Fruit fly (Drosophila melanogaster): ENCODE results near the gene dsd.
A peak's percentile ranks its signal among the peaks of the same experiment; 100 is the strongest.

dsd gene

DNA sequence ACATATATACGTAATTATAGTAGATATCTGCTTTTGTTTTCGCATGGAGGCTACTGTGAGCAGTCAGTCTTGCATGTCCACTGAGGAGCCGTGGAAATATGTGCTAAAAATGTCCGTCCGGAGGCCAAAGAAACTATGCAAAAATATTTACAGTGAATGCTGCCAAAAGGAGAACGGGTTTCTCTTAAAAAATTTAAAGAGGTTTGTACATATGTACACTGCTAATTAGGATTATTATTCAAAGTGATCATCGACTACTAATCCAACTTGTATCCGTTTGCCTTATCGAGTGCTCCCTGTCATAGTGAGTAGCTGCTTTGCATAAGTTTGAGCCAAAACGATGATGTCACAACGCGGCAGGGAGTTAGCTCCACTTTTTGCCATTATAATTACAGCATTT lies 50.2 kb downstream of the dsd start (continued):
- no peak for TF ChIP-seq Vsx2 (GFP tag; optimal IDR thresholded peaks at IDR 0.05; ENCODE audit: partially characterized antibody)
- peak; percentile 61 for TF ChIP-seq fru (GFP tag; optimal IDR thresholded peaks at IDR 0.05)
- no peak for TF ChIP-seq Jra (GFP tag; optimal IDR thresholded peaks at IDR 0.05)
- peak; percentile 66 for TF ChIP-seq HLH106 (tag; optimal IDR thresholded peaks at IDR 0.05)
- TF ChIP-seq Sp1 (GFP tag; optimal IDR thresholded peaks at IDR 0.05), result peak; percentile 24
- no peak for TF ChIP-seq dl (GFP tag; optimal IDR thresholded peaks at IDR 0.05; ENCODE audit: insufficient read depth in 1 of 2, partially characterized antibody in 2 of 2)
- TF ChIP-seq CG32264 (GFP tag; optimal IDR thresholded peaks at IDR 0.05), result no peak
- TF ChIP-seq Abd-B (GFP tag; optimal IDR thresholded peaks at IDR 0.05), result no peak
- TF ChIP-seq Dif (GFP tag; optimal IDR thresholded peaks at IDR 0.05; ENCODE audit: partially characterized antibody), result no peak
- TF ChIP-seq CrebA (GFP tag; optimal IDR thresholded peaks at IDR 0.05; ENCODE audit: borderline replicate concordance), result no peak
- TF ChIP-seq lola (GFP tag; optimal IDR thresholded peaks at IDR 0.05), result no peak
- TF ChIP-seq Hr78 (GFP tag; optimal IDR thresholded peaks at IDR 0.05), result no peak

DNA sequence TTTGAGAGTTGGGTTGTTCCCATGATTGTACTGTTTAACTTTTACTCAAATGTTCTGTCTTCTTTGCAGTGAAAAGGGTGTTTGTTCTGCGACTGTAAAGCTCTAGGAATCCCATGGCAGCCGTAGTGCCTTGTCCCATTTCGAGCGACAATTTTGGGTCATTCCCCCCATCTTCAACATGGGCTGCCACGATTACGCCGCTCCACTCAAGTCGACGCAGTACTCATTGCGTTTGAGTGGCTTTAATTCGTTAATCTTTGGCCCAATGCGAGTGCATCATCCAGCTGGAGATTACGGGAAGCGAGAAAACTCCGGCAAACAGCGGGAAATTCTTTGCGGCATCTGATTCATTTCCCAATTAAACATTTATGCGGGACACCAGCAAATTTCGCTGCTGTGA lies 50.7 kb downstream of the dsd start:
- TF ChIP-seq Rel (GFP tag; optimal IDR thresholded peaks at IDR 0.05) (no peak), Rel (tag; optimal IDR thresholded peaks at IDR 0.05) (peak; percentile 84), Vsx2 (GFP tag; optimal IDR thresholded peaks at IDR 0.05; ENCODE audit: partially characterized antibody) (no peak)

DNA sequence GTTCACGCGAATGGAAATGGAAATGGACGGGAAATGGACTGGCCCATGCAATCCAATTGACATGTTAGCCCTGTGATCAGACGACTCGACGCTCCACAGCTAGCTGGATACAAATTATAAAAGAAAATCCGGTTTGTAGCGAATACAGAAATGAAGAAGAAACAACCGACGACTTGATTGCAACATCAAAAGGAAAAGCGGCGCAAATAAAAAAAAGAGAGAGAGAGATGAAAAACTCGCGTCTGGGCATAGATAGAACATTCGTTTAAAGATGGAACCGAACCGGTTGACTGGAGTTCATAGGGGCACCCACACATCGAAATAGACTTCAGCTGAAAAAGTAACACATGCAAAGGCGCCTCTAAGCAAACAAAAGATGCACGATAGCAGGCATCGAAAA lies 51.3 kb downstream of the dsd start:
- no peak for TF ChIP-seq sage (GFP tag; optimal IDR thresholded peaks at IDR 0.05)
- TF ChIP-seq brk (GFP tag; optimal IDR thresholded peaks at IDR 0.05), result no peak
- TF ChIP-seq foxo (GFP tag; optimal IDR thresholded peaks at IDR 0.05), result no peak
- no peak for TF ChIP-seq dmrt93B (GFP tag; optimal IDR thresholded peaks at IDR 0.05)
- TF ChIP-seq tai (GFP tag; optimal IDR thresholded peaks at IDR 0.05), result no peak
- no peak for TF ChIP-seq rgr (GFP tag; optimal IDR thresholded peaks at IDR 0.05)
- no peak for TF ChIP-seq CrebA (GFP tag; optimal IDR thresholded peaks at IDR 0.05; ENCODE audit: borderline replicate concordance)
- TF ChIP-seq GATAd (GFP tag; optimal IDR thresholded peaks at IDR 0.05), result no peak
- no peak for TF ChIP-seq psq (GFP tag; optimal IDR thresholded peaks at IDR 0.05)
- TF ChIP-seq OdsH (GFP tag; optimal IDR thresholded peaks at IDR 0.05), result no peak
- no peak for TF ChIP-seq Hr78 (GFP tag; optimal IDR thresholded peaks at IDR 0.05)
- TF ChIP-seq woc (GFP tag; optimal IDR thresholded peaks at IDR 0.05), result no peak
- no peak for TF ChIP-seq lola (GFP tag; optimal IDR thresholded peaks at IDR 0.05)
- no peak for TF ChIP-seq Dfd (GFP tag; optimal IDR thresholded peaks at IDR 0.05)

DNA sequence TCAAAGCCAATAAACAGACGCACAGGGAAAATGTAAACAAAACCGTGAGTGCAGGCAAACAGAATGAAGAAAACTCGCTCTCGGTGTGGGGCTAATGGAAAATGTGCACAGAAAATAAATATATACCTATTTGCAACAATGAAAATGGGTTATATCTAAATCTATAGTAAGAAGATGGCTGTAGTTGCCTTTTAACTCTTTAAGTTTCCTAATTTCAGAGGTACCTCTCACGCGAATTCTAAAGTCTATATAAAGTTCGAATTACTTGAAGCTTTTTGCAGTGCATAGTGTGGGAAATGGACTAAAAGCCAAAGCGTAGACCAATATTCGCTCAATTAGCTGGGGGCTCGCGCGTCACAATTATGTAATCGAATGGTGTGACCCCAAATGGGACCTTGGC lies 52.2 kb downstream of the dsd start:
- no peak for TF ChIP-seq Abd-B (GFP tag; optimal IDR thresholded peaks at IDR 0.05)
- no peak for TF ChIP-seq Sp1 (GFP tag; optimal IDR thresholded peaks at IDR 0.05)
- TF ChIP-seq sv (GFP tag; optimal IDR thresholded peaks at IDR 0.05), result peak; percentile 26
- no peak for TF ChIP-seq N (GFP tag; optimal IDR thresholded peaks at IDR 0.05)
- peak; percentile 18 for TF ChIP-seq rgr (GFP tag; optimal IDR thresholded peaks at IDR 0.05)

DNA sequence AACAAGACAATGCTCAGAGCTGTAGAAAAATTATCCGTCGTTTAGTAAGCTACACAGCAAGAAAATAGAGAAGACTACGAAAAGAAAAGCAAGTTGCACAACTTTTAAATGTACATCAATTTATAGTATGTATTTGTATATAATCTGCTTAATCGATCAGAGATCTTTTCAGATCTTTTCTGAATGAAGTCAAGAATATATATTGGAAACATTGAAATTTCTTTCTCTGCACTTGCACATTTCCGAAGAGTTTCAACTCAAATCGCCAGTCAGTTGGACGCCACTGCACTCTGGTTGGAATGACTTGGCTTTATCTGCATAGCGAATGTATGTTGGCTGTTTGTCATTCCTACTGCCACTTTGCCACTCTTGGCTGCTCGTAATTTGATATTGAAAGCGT lies 53.3 kb downstream of the dsd start:
- TF ChIP-seq Hnf4 (GFP tag; optimal IDR thresholded peaks at IDR 0.05) (peak; percentile 62), Myc (optimal IDR thresholded peaks at IDR 0.05) (no peak), CrebA (GFP tag; optimal IDR thresholded peaks at IDR 0.05; ENCODE audit: borderline replicate concordance) (no peak), psq (GFP tag; optimal IDR thresholded peaks at IDR 0.05) (peak; percentile 64), ey (GFP tag; optimal IDR thresholded peaks at IDR 0.05) (peak; percentile 62), Hr83 (GFP tag; optimal IDR thresholded peaks at IDR 0.05; ENCODE audit: poor library complexity, severe bottlenecking) (no peak), Vsx2 (GFP tag; optimal IDR thresholded peaks at IDR 0.05; ENCODE audit: partially characterized antibody) (no peak), Sp1 (GFP tag; optimal IDR thresholded peaks at IDR 0.05) (peak; percentile 41), sage (GFP tag; optimal IDR thresholded peaks at IDR 0.05) (peak; percentile 53), tai (GFP tag; optimal IDR thresholded peaks at IDR 0.05) (peak; percentile 27), h (GFP tag; optimal IDR thresholded peaks at IDR 0.05) (peak; percentile 88), fru (GFP tag; optimal IDR thresholded peaks at IDR 0.05) (peak; percentile 76), br (GFP tag; optimal IDR thresholded peaks at IDR 0.05) (peak; percentile 74), OdsH (GFP tag; optimal IDR thresholded peaks at IDR 0.05) (peak; percentile 61), woc (GFP tag; optimal IDR thresholded peaks at IDR 0.05) (peak; percentile 25), dmrt93B (GFP tag; optimal IDR thresholded peaks at IDR 0.05) (peak; percentile 33), foxo (GFP tag; optimal IDR thresholded peaks at IDR 0.05) (peak in 1 of 2 experiments; percentile 84), rgr (GFP tag; optimal IDR thresholded peaks at IDR 0.05) (peak; percentile 70), CG32264 (GFP tag; optimal IDR thresholded peaks at IDR 0.05) (peak; percentile 32), dsf (GFP tag; optimal IDR thresholded peaks at IDR 0.05; ENCODE audit: borderline replicate concordance) (no peak), HLH106 (tag; optimal IDR thresholded peaks at IDR 0.05) (peak; percentile 52)
